Worm (Caenorhabditis elegans): ENCODE measurements around the gene papl-1.

DNA sequence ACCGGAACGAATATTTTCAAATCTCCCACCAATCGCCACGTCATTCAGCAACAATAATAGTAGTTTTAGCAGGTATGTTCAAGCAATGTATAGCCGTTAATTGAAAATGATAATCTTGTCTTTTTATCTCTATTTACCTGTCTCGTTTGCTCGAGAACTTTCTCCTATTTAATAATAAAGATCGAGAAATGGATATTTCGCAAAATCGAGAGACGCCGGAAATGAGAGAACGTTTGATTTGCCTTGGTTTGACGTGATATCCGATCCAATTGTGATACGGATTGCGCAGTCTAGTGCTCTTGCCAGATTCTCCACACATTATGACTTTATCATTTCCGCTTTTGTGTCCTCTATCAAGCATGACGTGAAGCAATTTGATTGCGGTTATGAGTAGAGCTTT, 14.3 kb upstream of the papl-1 start:
- TF ChIP-seq unc-3 (GFP tag; conservative IDR thresholded peaks at IDR 0.05) (no peak), unc-3 (tag; optimal IDR thresholded peaks at IDR 0.05) (no peak), dve-1 (tag; optimal IDR thresholded peaks at IDR 0.05) (no peak), ama-1 (optimal IDR thresholded peaks at IDR 0.05) (no peak), ttx-3 (tag; optimal IDR thresholded peaks at IDR 0.05) (no peak), pha-4 (tag; optimal IDR thresholded peaks at IDR 0.05) (no peak), unc-86 (tag; optimal IDR thresholded peaks at IDR 0.05) (no peak), elt-2 (tag; optimal IDR thresholded peaks at IDR 0.05) (no peak), pqm-1 (tag; optimal IDR thresholded peaks at IDR 0.05) (no peak), unc-42 (tag; optimal IDR thresholded peaks at IDR 0.05) (no peak), ets-4 (tag; optimal IDR thresholded peaks at IDR 0.05) (no peak), elt-4 (tag; optimal IDR thresholded peaks at IDR 0.05) (no peak), F13H6.1 (tag; optimal IDR thresholded peaks at IDR 0.05) (no peak)

Data from whole organism, late embryonic.